Worm (Caenorhabditis elegans) whole organism, mixed stage, embryonic: ENCODE measurements around the gene hpo-36.

Experiments
- blmp-1 ChIP-seq: fragments of 150-350 bp; optimal IDR thresholded peaks from 2 replicates; lab custom pipeline; 2014; ENCODE audit warnings: missing biosample characterization, missing genetic modification characterization
- elt-3 ChIP-seq: fragments of 150-350 bp; optimal IDR thresholded peaks from 2 replicates; lab custom pipeline; 2014; ENCODE audit warnings: missing biosample characterization, missing genetic modification characterization
- lsy-2 ChIP-seq: fragments of 150-350 bp; optimal IDR thresholded peaks from 2 replicates; lab custom pipeline; 2014; ENCODE audit warnings: missing biosample characterization, missing genetic modification characterization
- mep-1 ChIP-seq: fragments of 150-350 bp; optimal IDR thresholded peaks from 2 replicates; lab custom pipeline; 2017; ENCODE audit warnings: missing biosample characterization, missing genetic modification reagents, missing genetic modification characterization, inconsistent platforms
- mls-2 ChIP-seq: sonication (generic microtip); optimal IDR thresholded peaks from 2 replicates; lab custom pipeline; 2016; ENCODE audit warnings: mild to moderate bottlenecking, missing genetic modification characterization, moderate library complexity, missing compliant biosample characterization
- nhr-12 ChIP-seq: fragments of 150-350 bp; optimal IDR thresholded peaks from 2 replicates; lab custom pipeline; 2014; ENCODE audit warnings: missing biosample characterization, missing genetic modification characterization
- nhr-237 ChIP-seq: fragments of 150-350 bp; optimal IDR thresholded peaks from 2 replicates; lab custom pipeline; 2014; ENCODE audit warnings: missing biosample characterization, missing genetic modification characterization
- nhr-76 ChIP-seq: sonication (generic microtip); optimal IDR thresholded peaks from 2 replicates; lab custom pipeline; 2017; ENCODE audit warnings: missing biosample characterization, missing genetic modification characterization
- pha-4 ChIP-seq: fragments of 150-350 bp; optimal IDR thresholded peaks from 2 replicates; lab custom pipeline; 2018; ENCODE audit warnings: missing biosample characterization, missing genetic modification reagents, missing genetic modification characterization
- snpc-4 ChIP-seq: fragments of 150-350 bp; optimal IDR thresholded peaks from 2 replicates; lab custom pipeline; 2014; ENCODE audit warnings: missing biosample characterization, missing genetic modification characterization
- unc-39 ChIP-seq: fragments of 150-350 bp; optimal IDR thresholded peaks from 2 replicates; lab custom pipeline; 2014; ENCODE audit warnings: missing biosample characterization, missing genetic modification characterization
- unc-62 ChIP-seq: fragments of 150-350 bp; optimal IDR thresholded peaks from 2 replicates; lab custom pipeline; 2014; ENCODE audit warnings: missing biosample characterization, missing genetic modification reagents, missing genetic modification characterization

DNA sequence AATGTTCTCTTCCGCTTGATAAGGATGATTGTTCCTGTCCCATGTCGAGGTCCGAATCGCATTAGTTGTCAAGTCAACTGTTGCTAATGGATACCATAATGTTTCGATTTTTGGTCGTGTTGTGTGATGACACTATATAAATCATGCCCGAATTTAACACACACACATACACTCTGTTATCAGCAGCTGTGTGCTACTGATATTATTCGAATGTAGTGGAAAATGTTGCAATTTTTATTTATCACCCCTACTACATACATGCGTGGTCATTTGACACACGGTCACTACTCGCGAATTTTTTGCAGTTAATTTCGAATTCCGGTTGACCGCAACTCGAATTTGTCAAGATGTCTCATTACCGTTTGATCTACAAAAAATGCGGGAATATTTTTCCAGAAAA lies 46.6 kb downstream of the hpo-36 start:
- no peak for TF ChIP-seq nhr-12
- TF ChIP-seq unc-62 (GFP tag; lab: Kevin White, UChicago): no peak
- no peak for TF ChIP-seq lsy-2 (tag; lab: Kevin White, UChicago)
- TF ChIP-seq elt-3 (tag; lab: Kevin White, UChicago): no peak
- no peak for TF ChIP-seq pha-4
- TF ChIP-seq mep-1 (tag; lab: Kevin White, UChicago): no peak
- TF ChIP-seq mls-2: no peak
- no peak for TF ChIP-seq nhr-76
- TF ChIP-seq nhr-237 (tag; lab: Kevin White, UChicago): no peak
- no peak for TF ChIP-seq snpc-4 (tag; lab: Kevin White, UChicago)
- TF ChIP-seq blmp-1: no peak
- TF ChIP-seq unc-39: no peak
